Fruit fly (Drosophila melanogaster): ENCODE data around the gene RAF2.

RAF2 gene

dm6 chr3L:16377768-16378764 lies 8.1 kb upstream of the RAF2 start, which contains the start of gene roq:
Gene roq, minus strand, starts transcription at chr3L:16378566.
- TF ChIP-seq Dll (optimal IDR thresholded peaks at IDR 0.05) = no peak
- TF ChIP-seq CG8478 (optimal IDR thresholded peaks at IDR 0.05) = peak; percentile 9

- no peak for TF ChIP-seq usp (GFP tag; optimal IDR thresholded peaks at IDR 0.05)
- no peak for TF ChIP-seq Dll (optimal IDR thresholded peaks at IDR 0.05)
Observed at dm6 chr3L:16380770-16381169, 5.4 kb upstream of the RAF2 start.

dm6 chr3L:16381184-16381797 lies 4.8 kb upstream of the RAF2 start, which contains the start of gene Agpat4:
Gene Agpat4, minus strand, starts transcription at chr3L:16381570.
- no peak for TF ChIP-seq pan (optimal IDR thresholded peaks at IDR 0.05)
- no peak for TF ChIP-seq EcR (GFP tag; optimal IDR thresholded peaks at IDR 0.05)
- TF ChIP-seq Dll (optimal IDR thresholded peaks at IDR 0.05) = no peak
- TF ChIP-seq psq (optimal IDR thresholded peaks at IDR 0.05) = no peak
- TF ChIP-seq CG8478 (optimal IDR thresholded peaks at IDR 0.05) = no peak
- TF ChIP-seq usp (GFP tag; optimal IDR thresholded peaks at IDR 0.05) = no peak

DNA sequence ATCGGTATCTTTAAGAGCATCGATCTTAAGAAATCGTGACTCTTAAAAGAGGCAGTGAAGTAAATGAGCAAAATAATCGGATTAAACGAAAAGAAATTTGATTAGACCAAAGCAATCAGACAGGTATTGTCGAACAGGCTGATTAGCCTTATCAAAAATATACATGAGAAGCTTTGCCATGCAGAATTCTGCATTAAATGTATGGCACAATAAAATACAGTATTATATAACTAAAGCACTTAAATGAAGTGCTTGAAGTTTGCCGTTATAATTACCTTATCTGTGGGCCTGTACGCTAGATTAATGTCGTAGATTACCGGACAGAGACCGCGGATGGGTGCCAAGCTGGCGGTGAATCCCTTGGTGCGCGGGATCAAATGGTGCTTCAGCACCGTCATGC lies 3.1 kb upstream of the RAF2 start:
- no peak for TF ChIP-seq CG8478 (optimal IDR thresholded peaks at IDR 0.05)
- TF ChIP-seq pan (optimal IDR thresholded peaks at IDR 0.05) = no peak
- no peak for TF ChIP-seq Dll (optimal IDR thresholded peaks at IDR 0.05)
- no peak for TF ChIP-seq psq (optimal IDR thresholded peaks at IDR 0.05)
- no peak for TF ChIP-seq EcR (GFP tag; optimal IDR thresholded peaks at IDR 0.05)
- TF ChIP-seq usp (GFP tag; optimal IDR thresholded peaks at IDR 0.05) = no peak

DNA sequence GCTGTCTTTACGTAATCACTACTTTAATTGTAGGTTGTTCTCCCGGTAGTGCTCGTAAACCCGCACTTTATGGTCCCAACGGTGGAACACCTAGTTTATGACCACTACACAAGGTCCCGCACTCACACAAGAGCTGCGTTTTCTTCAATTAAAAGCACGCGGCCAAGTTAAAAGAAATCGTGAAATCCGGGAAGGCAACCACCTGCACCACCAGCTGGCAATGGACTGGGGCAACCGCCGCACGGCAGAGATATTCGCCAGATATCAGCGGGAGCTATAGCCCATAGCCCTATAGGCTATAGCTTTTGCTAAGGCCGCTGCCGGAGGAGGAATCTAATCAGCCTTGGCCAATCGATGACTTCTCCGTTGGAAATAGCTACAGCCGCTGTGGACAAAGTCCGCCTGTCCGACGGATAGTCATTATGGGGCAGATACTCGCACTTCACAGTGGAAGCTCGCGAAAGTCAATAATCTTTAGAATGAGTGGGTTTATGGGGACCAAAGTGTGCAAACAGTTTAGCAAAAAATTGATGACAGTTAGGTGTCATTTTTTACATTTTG lies 1.9 kb upstream of the RAF2 start:
- no peak for TF ChIP-seq usp (GFP tag; optimal IDR thresholded peaks at IDR 0.05)

DNA sequence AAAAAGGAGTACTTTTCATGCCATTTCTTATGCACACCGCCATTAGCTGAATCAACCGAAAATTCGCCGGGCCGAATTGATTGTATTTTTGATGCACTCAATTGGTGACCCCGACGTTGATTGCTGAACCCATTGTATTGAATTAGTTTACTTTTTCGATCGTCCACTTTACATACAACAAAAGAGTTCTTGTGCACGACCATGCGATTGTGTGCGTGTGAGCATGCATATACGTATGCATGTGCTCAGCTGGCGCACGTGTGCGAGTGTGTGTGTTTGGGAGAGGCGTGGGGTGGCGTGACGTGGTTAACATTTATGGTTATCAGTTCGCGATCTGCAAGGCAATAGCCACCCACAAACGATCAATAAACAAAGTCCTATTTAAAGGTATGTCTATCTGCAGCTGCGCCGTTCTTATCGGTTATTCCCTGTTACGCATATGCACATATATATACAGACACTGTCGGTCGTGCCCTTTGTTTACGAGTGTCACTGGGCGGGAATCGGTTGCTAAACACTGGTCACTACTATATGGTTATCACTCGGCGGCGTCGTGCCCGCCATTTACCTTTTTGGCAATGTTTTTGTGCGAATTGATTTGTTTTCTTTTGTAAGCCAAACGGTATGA lies 761 bp upstream of the RAF2 start:
- TF ChIP-seq psq (optimal IDR thresholded peaks at IDR 0.05) = no peak
- no peak for TF ChIP-seq Dll (optimal IDR thresholded peaks at IDR 0.05)
- no peak for TF ChIP-seq usp (GFP tag; optimal IDR thresholded peaks at IDR 0.05)
- no peak for TF ChIP-seq CG8478 (optimal IDR thresholded peaks at IDR 0.05)

DNA sequence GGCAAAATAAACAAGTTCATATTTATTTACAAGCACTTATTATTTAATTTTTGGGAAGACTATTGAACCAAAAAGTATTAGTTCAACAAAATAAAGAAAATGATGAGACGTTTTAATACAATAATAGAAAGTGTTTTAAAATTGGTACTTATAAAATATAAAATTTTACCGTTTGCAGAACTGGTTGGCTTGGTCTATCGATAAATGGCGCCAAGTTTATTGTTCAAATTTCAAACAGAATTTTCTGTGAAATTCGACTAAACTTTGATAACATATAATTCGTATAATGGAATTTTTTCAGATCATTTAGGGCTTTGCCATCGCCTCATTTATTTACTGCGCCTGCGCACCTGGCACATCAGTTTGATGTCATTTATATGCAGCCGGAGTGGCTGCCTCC lies 4.7 kb downstream of the RAF2 start:
- TF ChIP-seq Dll (optimal IDR thresholded peaks at IDR 0.05) (no peak), usp (GFP tag; optimal IDR thresholded peaks at IDR 0.05) (no peak)

- TF ChIP-seq Dll (optimal IDR thresholded peaks at IDR 0.05) = no peak
- TF ChIP-seq psq (optimal IDR thresholded peaks at IDR 0.05) = no peak
- no peak for TF ChIP-seq EcR (GFP tag; optimal IDR thresholded peaks at IDR 0.05)
- TF ChIP-seq pan (optimal IDR thresholded peaks at IDR 0.05) = no peak
- TF ChIP-seq usp (GFP tag; optimal IDR thresholded peaks at IDR 0.05) = no peak
- TF ChIP-seq CG8478 (optimal IDR thresholded peaks at IDR 0.05) = no peak
Observed at dm6 chr3L:16391257-16391656, 5.1 kb downstream of the RAF2 start.

DNA sequence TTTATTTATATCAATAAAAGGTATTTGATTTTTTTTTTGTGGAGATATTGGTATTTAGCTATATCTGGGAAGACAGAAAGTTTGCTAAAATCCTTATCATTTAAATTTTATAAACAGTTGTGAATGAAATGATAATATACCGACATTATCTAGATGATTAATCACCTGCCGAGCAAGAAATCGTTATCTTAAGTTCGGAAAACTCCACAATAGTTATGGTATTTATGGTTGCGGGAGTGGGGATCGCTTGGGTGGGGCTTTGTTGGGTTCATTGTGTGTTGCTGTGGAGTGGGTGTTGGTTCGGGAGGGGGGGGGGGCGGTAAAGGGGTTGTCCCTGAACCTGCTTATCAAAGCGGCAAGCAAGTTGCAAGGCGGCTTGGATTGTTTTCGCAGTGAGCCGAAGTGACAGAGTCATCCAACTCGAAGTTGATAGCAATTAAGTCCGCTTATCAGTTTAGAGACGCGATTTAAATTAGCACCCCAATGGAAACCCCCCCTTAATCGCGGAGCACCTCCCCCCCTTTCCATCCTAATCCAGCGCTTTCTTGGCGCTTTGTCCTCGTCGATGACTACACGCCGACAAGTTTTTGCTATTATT lies 6.2 kb downstream of the RAF2 start:
- no peak for TF ChIP-seq Dll (optimal IDR thresholded peaks at IDR 0.05)
- TF ChIP-seq psq (optimal IDR thresholded peaks at IDR 0.05) = no peak
- TF ChIP-seq pan (optimal IDR thresholded peaks at IDR 0.05) = no peak
- TF ChIP-seq EcR (GFP tag; optimal IDR thresholded peaks at IDR 0.05) = no peak

DNA sequence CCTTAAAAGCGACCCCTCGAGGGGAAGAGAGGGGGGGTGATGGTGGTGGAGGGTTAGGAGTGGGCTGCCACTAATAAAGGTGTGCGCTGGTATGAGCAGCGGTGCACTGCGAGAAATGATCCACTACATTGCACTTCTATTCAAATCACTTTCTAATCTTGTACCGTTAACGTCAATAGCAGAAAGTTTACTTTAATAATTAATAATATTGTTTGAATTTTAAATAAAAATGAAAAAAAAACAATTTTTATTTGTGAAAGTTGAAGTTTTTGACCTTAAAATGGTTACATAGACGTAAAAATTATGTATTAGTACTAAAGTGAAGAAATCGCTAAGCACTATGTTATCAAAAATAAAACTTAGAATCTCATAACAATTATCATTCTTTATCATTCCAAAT lies 6.7 kb downstream of the RAF2 start:
- TF ChIP-seq psq (optimal IDR thresholded peaks at IDR 0.05) = no peak
- no peak for TF ChIP-seq pan (optimal IDR thresholded peaks at IDR 0.05)
- no peak for TF ChIP-seq Dll (optimal IDR thresholded peaks at IDR 0.05)
- no peak for TF ChIP-seq EcR (GFP tag; optimal IDR thresholded peaks at IDR 0.05)
- TF ChIP-seq CG8478 (optimal IDR thresholded peaks at IDR 0.05) = no peak
- TF ChIP-seq usp (GFP tag; optimal IDR thresholded peaks at IDR 0.05) = no peak

dm6 chr3L:16393700-16394099 lies 7.6 kb downstream of the RAF2 start:
- TF ChIP-seq psq (optimal IDR thresholded peaks at IDR 0.05) (no peak), CG8478 (optimal IDR thresholded peaks at IDR 0.05) (no peak), pan (optimal IDR thresholded peaks at IDR 0.05) (no peak), usp (GFP tag; optimal IDR thresholded peaks at IDR 0.05) (no peak), EcR (GFP tag; optimal IDR thresholded peaks at IDR 0.05) (no peak), Dll (optimal IDR thresholded peaks at IDR 0.05) (no peak)

DNA sequence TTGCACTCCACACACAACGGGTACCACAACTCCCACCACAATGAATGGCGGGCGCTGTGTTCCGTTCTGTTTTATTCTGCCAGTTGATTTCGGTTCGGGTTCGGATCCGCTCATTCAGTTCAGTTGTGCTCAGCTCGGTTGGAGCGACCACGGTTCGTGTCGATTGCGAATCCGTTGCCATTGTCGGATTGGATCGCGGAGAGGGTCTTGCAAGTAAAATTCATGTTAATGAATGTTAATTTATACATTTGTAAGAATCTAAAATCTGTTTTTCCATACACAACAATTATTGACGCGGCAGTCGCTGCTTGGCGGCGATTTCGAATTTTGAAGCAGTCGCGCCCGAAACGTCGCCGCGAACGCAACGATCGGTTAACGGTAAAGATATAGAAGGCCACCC lies 8.4 kb downstream of the RAF2 start, which contains the start of gene Gagr:
TSS of gene Gagr (plus strand) at position 81 of the 400 bp plus-strand sequence.
- TF ChIP-seq EcR (GFP tag; optimal IDR thresholded peaks at IDR 0.05) (no peak), psq (optimal IDR thresholded peaks at IDR 0.05) (no peak), Dll (optimal IDR thresholded peaks at IDR 0.05) (no peak), usp (GFP tag; optimal IDR thresholded peaks at IDR 0.05) (no peak), CG8478 (optimal IDR thresholded peaks at IDR 0.05) (no peak)

All from whole organism.